Fruit fly (Drosophila melanogaster): Measurements from ENCODE around the gene to.

Gene to

DNA sequence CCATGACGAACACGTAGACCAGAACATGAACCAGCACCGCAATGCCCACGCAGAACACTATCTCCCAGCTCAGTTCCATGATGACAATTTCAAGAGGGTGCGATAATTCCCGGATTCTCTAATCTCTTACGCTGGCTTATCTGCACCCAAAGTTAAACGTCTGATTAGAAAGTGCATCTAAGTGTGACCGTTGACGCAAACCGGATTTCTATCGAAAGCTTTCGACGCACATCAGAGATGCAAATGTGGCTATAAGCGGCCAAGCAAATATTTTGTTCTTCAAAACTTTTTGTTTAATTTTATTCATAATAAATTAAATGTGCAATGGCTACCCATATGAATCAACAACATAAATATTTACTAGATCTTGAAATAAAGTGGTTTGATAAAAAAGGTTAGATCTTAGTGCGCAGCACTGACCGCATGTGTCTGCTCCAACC is 22.4 kb downstream of the to start, which contains the start of the genes Kdsr and CG11858 (continued):
- TF ChIP-seq gsb-n (tag; optimal IDR thresholded peaks at IDR 0.05) (no peak), dm (GFP tag; optimal IDR thresholded peaks at IDR 0.05) (peak; percentile 74), peb (GFP tag; IDR thresholded peaks at IDR 0.05) (peak; percentile 47; the same call in 1 of the 2 replicates), caup (GFP tag; optimal IDR thresholded peaks at IDR 0.05; ENCODE audit: severe bottlenecking) (peak; percentile 58), CG13296 (GFP tag; optimal IDR thresholded peaks at IDR 0.05) (peak; percentile 56), CG8089 (GFP tag; optimal IDR thresholded peaks at IDR 0.05) (no peak), cad (GFP tag; optimal IDR thresholded peaks at IDR 0.05) (no peak), CG16813 (GFP tag; IDR thresholded peaks at IDR 0.05; ENCODE audit: partially characterized antibody) (no peak), chinmo (GFP tag; IDR thresholded peaks at IDR 0.05; ENCODE audit: partially characterized antibody) (peak; percentile 95), CG7928 (GFP tag; optimal IDR thresholded peaks at IDR 0.05) (no peak), CG10147 (GFP tag; optimal IDR thresholded peaks at IDR 0.05) (peak; percentile 63), vfl (GFP tag; optimal IDR thresholded peaks at IDR 0.05) (peak; percentile 3), klu (GFP tag; IDR thresholded peaks at IDR 0.05) (peak; percentile 38; the same call in 1 of the 2 replicates), CG4404 (GFP tag; IDR thresholded peaks at IDR 0.05) (peak; percentile 47; the same call in 1 of the 2 replicates), NC2β (GFP tag; optimal IDR thresholded peaks at IDR 0.05) (peak; percentile 46), CG11456 (GFP tag; IDR thresholded peaks at IDR 0.05) (0 out of 3 replicates have a peak, but pooled peaks have one; percentile 34), bab2 (GFP tag; optimal IDR thresholded peaks at IDR 0.05) (peak; percentile 40), Dad (GFP tag; optimal IDR thresholded peaks at IDR 0.05) (peak; percentile 60), grn (GFP tag; optimal IDR thresholded peaks at IDR 0.05) (peak; percentile 73), Mad (GFP tag; optimal IDR thresholded peaks at IDR 0.05) (peak; percentile 61), CG16815 (GFP tag; optimal IDR thresholded peaks at IDR 0.05) (peak; percentile 13), CG3995 (GFP tag; optimal IDR thresholded peaks at IDR 0.05) (peak; percentile 4), Med (GFP tag) (peak; percentile 95), gt (GFP tag; IDR thresholded peaks at IDR 0.05) (no peak), CG12219 (GFP tag; optimal IDR thresholded peaks at IDR 0.05) (no peak), CG14014 (GFP tag; IDR thresholded peaks at IDR 0.05) (peak; percentile 77), CG10959 (GFP tag; IDR thresholded peaks at IDR 0.05) (0 out of 2 replicates have a peak, but pooled peaks have one; percentile 34), Xrp1 (GFP tag; IDR thresholded peaks at IDR 0.05) (peak; percentile 76), eyg (GFP tag; optimal IDR thresholded peaks at IDR 0.05) (no peak), amos (GFP tag; IDR thresholded peaks at IDR 0.05; ENCODE audit: partially characterized antibody) (no peak), CG32772 (GFP tag; IDR thresholded peaks at IDR 0.05) (peak; percentile 68), Hmr (GFP tag; optimal IDR thresholded peaks at IDR 0.05) (peak; percentile 67), fu2 (GFP tag; optimal IDR thresholded peaks at IDR 0.05) (peak; percentile 21), CG8765 (GFP tag; IDR thresholded peaks at IDR 0.05) (peak; percentile 53), CG11723 (GFP tag; optimal IDR thresholded peaks at IDR 0.05) (no peak), CG6654 (GFP tag; optimal IDR thresholded peaks at IDR 0.05) (no peak), CG10209 (GFP tag; optimal IDR thresholded peaks at IDR 0.05) (peak; percentile 38), D19B (GFP tag; optimal IDR thresholded peaks at IDR 0.05) (no peak), Oaz (GFP tag; IDR thresholded peaks at IDR 0.05) (no peak), Trl (optimal IDR thresholded peaks at IDR 0.05) (no peak), Trl (GFP tag; optimal IDR thresholded peaks at IDR 0.05) (peak; percentile 36), exex (tag; optimal IDR thresholded peaks at IDR 0.05) (peak; percentile 63), CG6791 (GFP tag; IDR thresholded peaks at IDR 0.05; ENCODE audit: partially characterized antibody) (no peak), tup (GFP tag; optimal IDR thresholded peaks at IDR 0.05) (peak; percentile 9), CG7556 (GFP tag; optimal IDR thresholded peaks at IDR 0.05) (no peak), ftz-f1 (GFP tag; optimal IDR thresholded peaks at IDR 0.05) (peak; percentile 25), Myb (GFP tag; optimal IDR thresholded peaks at IDR 0.05) (peak; percentile 51), danr (GFP tag; IDR thresholded peaks at IDR 0.05) (peak; percentile 58; the same call in 1 of the 2 replicates), CG10274 (GFP tag; optimal IDR thresholded peaks at IDR 0.05) (no peak), CG9437 (GFP tag; optimal IDR thresholded peaks at IDR 0.05) (peak; percentile 11), CG12071 (GFP tag; optimal IDR thresholded peaks at IDR 0.05) (no peak)

All from whole organism, embryonic.